Worm (Caenorhabditis elegans): Measurements from ENCODE around the gene C29H12.2.

The C29H12.2 gene

ce11 chrII:6135530-6135929 is 11.9 kb downstream of the C29H12.2 start:
- TF ChIP-seq nhr-6 (tag; optimal IDR thresholded peaks at IDR 0.05) (no peak), mab-5 (tag; optimal IDR thresholded peaks at IDR 0.05) (no peak), sma-9 (GFP tag; optimal IDR thresholded peaks at IDR 0.05) (no peak), sma-9 (tag; optimal IDR thresholded peaks at IDR 0.05) (no peak), aly-2 (tag; optimal IDR thresholded peaks at IDR 0.05) (no peak), nhr-11 (tag; optimal IDR thresholded peaks at IDR 0.05) (no peak), ama-1 (optimal IDR thresholded peaks at IDR 0.05) (no peak)

ce11 chrII:6136712-6137111 is 13.1 kb downstream of the C29H12.2 start:
- TF ChIP-seq egl-27 (tag; optimal IDR thresholded peaks at IDR 0.05): no peak
- TF ChIP-seq lin-39 (tag; optimal IDR thresholded peaks at IDR 0.05): no peak
- TF ChIP-seq ceh-82 (tag; optimal IDR thresholded peaks at IDR 0.05): no peak
- TF ChIP-seq nhr-129 (tag; optimal IDR thresholded peaks at IDR 0.05): peak; percentile 55
- no peak for TF ChIP-seq lsy-2 (tag; optimal IDR thresholded peaks at IDR 0.05)
- TF ChIP-seq nhr-237 (tag; optimal IDR thresholded peaks at IDR 0.05): no peak
- no peak for TF ChIP-seq aly-2 (tag; optimal IDR thresholded peaks at IDR 0.05)
- no peak for TF ChIP-seq elt-1 (tag; optimal IDR thresholded peaks at IDR 0.05)
- TF ChIP-seq nhr-12 (tag; optimal IDR thresholded peaks at IDR 0.05): no peak
- no peak for TF ChIP-seq ztf-1 (GFP tag; conservative IDR thresholded peaks at IDR 0.05)
- peak; percentile 18 for TF ChIP-seq C34F6.9 (tag; optimal IDR thresholded peaks at IDR 0.05)
- no peak for TF ChIP-seq ZK546.5 (tag; optimal IDR thresholded peaks at IDR 0.05)
- no peak for TF ChIP-seq nhr-21 (tag; optimal IDR thresholded peaks at IDR 0.05)
- no peak for TF ChIP-seq alr-1 (tag; optimal IDR thresholded peaks at IDR 0.05)
- TF ChIP-seq lin-13 (GFP tag; optimal IDR thresholded peaks at IDR 0.05): no peak
- no peak for TF ChIP-seq gmeb-1 (tag; optimal IDR thresholded peaks at IDR 0.05)
- peak; percentile 13 for TF ChIP-seq F13H6.1 (tag; optimal IDR thresholded peaks at IDR 0.05)
- no peak for TF ChIP-seq blmp-1 (tag; optimal IDR thresholded peaks at IDR 0.05; ENCODE audit: insufficient read depth)
- TF ChIP-seq unc-55 (GFP tag; optimal IDR thresholded peaks at IDR 0.05): no peak
- no peak for TF ChIP-seq unc-39 (tag; optimal IDR thresholded peaks at IDR 0.05)
- no peak for TF ChIP-seq unc-62 (GFP tag; optimal IDR thresholded peaks at IDR 0.05)

- TF ChIP-seq lin-11 (tag; optimal IDR thresholded peaks at IDR 0.05): no peak
- no peak for TF ChIP-seq elt-1 (tag; optimal IDR thresholded peaks at IDR 0.05)
- TF ChIP-seq sma-9 (GFP tag; optimal IDR thresholded peaks at IDR 0.05): no peak
- TF ChIP-seq sma-9 (tag; optimal IDR thresholded peaks at IDR 0.05): no peak
Measured at ce11 chrII:6138138-6138537, 14.5 kb downstream of the C29H12.2 start.

ce11 chrII:6139484-6139883 is 15.9 kb downstream of the C29H12.2 start:
- TF ChIP-seq alr-1 (tag; optimal IDR thresholded peaks at IDR 0.05): no peak
- TF ChIP-seq ztf-11 (tag; optimal IDR thresholded peaks at IDR 0.05): no peak
- TF ChIP-seq nhr-6 (tag; optimal IDR thresholded peaks at IDR 0.05): no peak
- TF ChIP-seq ceh-16 (tag; optimal IDR thresholded peaks at IDR 0.05): no peak
- no peak for TF ChIP-seq ceh-82 (tag; optimal IDR thresholded peaks at IDR 0.05)
- TF ChIP-seq skn-1 (tag; optimal IDR thresholded peaks at IDR 0.05): no peak
- no peak for TF ChIP-seq lin-13 (GFP tag; optimal IDR thresholded peaks at IDR 0.05)

- TF ChIP-seq elt-1 (tag; optimal IDR thresholded peaks at IDR 0.05) (no peak), snpc-4 (tag; optimal IDR thresholded peaks at IDR 0.05) (no peak), zag-1 (tag; optimal IDR thresholded peaks at IDR 0.05) (no peak), nhr-11 (tag; optimal IDR thresholded peaks at IDR 0.05) (no peak), nhr-6 (tag; optimal IDR thresholded peaks at IDR 0.05) (no peak), sem-4 (tag; optimal IDR thresholded peaks at IDR 0.05) (no peak), elt-3 (tag; optimal IDR thresholded peaks at IDR 0.05) (no peak), blmp-1 (tag; optimal IDR thresholded peaks at IDR 0.05; ENCODE audit: insufficient read depth) (no peak)
Measured at ce11 chrII:6142539-6142938, 18.9 kb downstream of the C29H12.2 start.

- TF ChIP-seq gmeb-1 (tag; optimal IDR thresholded peaks at IDR 0.05): no peak
- TF ChIP-seq ama-1 (optimal IDR thresholded peaks at IDR 0.05): no peak
- TF ChIP-seq nhr-21 (tag; optimal IDR thresholded peaks at IDR 0.05): no peak
- no peak for TF ChIP-seq unc-39 (tag; optimal IDR thresholded peaks at IDR 0.05)
- no peak for TF ChIP-seq Y55F3AM.14 (GFP tag; optimal IDR thresholded peaks at IDR 0.05)
- TF ChIP-seq dmd-4 (tag; optimal IDR thresholded peaks at IDR 0.05): no peak
- no peak for TF ChIP-seq nhr-25 (tag; optimal IDR thresholded peaks at IDR 0.05)
- no peak for TF ChIP-seq R02D3.7 (tag; optimal IDR thresholded peaks at IDR 0.05)
Measured at ce11 chrII:6147131-6147530, 23.5 kb downstream of the C29H12.2 start.

All from whole organism, L2 larva.